Worm (Caenorhabditis elegans) whole organism, young adult: ENCODE results near the gene kin-20.

ENCODE experiments used
- ZK185.1 ChIP-seq: sonication (generic microtip); optimal IDR thresholded peaks from 2 replicates; lab custom pipeline; 2016; ENCODE audit warnings: mild to moderate bottlenecking, missing genetic modification characterization, missing compliant biosample characterization; ENCODE audit not compliant: poor library complexity, severe bottlenecking
- die-1 ChIP-seq: sonication (generic microtip); optimal IDR thresholded peaks from 2 replicates; lab custom pipeline; 2016; ENCODE audit warnings: missing genotype, mild to moderate bottlenecking, missing genetic modification characterization, missing compliant biosample characterization

DNA sequence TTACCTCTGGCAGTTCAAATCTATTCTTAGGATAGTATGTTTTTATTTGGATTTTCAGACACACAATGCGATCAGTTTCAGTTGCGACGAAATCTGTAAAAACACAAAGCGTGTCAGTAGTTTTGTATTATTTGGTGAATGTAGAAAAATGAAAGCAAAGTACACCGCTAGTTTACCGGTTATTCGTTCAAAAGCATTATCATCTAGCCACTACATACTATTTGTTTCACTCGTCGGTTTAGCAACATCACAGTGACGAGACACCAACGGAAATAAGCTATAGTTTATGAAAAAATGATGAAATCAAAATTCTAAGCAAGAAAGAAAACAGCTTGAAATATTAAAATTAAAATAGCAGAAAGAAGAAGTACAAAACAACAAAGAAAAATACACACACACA is 6.9 kb downstream of the kin-20 start:
- TF ChIP-seq ZK185.1 (tag; lab: Kevin White, UChicago) (no peak), die-1 (no peak)
